Worm (Caenorhabditis elegans): Measurements from ENCODE around the gene R07A4.3.

R07A4.3 gene

ce11 chrX:10769232-10769738, 15.8 kb downstream of the R07A4.3 start, which contains the start of gene sma-9:
Gene sma-9, plus strand, starts transcription at chrX:10769282.
- TF ChIP-seq fos-1 (tag; optimal IDR thresholded peaks at IDR 0.05) (no peak), lin-11 (tag; optimal IDR thresholded peaks at IDR 0.05) (no peak), aly-2 (tag; optimal IDR thresholded peaks at IDR 0.05) (no peak), mab-5 (tag; optimal IDR thresholded peaks at IDR 0.05) (no peak), nhr-11 (tag; optimal IDR thresholded peaks at IDR 0.05) (no peak), nhr-77 (tag; optimal IDR thresholded peaks at IDR 0.05) (no peak), snpc-4 (tag; optimal IDR thresholded peaks at IDR 0.05) (no peak), zag-1 (tag; optimal IDR thresholded peaks at IDR 0.05) (no peak), lsy-2 (tag; optimal IDR thresholded peaks at IDR 0.05) (no peak), unc-62 (GFP tag; optimal IDR thresholded peaks at IDR 0.05) (no peak), gmeb-1 (tag; optimal IDR thresholded peaks at IDR 0.05) (no peak), nhr-237 (tag; optimal IDR thresholded peaks at IDR 0.05) (no peak), lin-13 (GFP tag; optimal IDR thresholded peaks at IDR 0.05) (no peak), elt-1 (tag; optimal IDR thresholded peaks at IDR 0.05) (peak; percentile 84), nhr-25 (tag; optimal IDR thresholded peaks at IDR 0.05) (peak; percentile 69), sma-9 (GFP tag; optimal IDR thresholded peaks at IDR 0.05) (peak; percentile 91), sma-9 (tag; optimal IDR thresholded peaks at IDR 0.05) (no peak), ama-1 (optimal IDR thresholded peaks at IDR 0.05) (no peak), egl-27 (tag; optimal IDR thresholded peaks at IDR 0.05) (no peak), peb-1 (tag; optimal IDR thresholded peaks at IDR 0.05) (no peak), ceh-16 (tag; optimal IDR thresholded peaks at IDR 0.05) (peak; percentile 45), nhr-23 (tag; optimal IDR thresholded peaks at IDR 0.05) (peak; percentile 75), skn-1 (tag; optimal IDR thresholded peaks at IDR 0.05) (no peak)

DNA sequence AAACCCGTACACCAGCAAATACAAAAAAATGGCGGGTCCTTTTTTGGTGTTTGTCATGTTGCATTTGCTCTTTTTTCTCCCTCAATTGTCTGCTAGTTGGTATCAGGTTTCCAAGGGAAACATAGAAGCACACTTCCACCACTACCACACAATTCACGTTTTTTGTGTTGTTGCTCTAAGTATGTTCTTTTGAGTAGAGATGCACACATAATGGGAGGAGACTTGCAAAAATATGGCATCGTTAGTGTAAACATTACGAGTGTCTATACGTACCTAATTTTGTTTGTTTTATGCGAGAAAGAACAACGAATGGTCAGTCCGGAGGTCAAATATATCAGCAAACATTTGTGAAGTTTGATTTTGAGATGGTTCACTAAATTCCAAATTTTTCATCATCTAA, 16.5 kb downstream of the R07A4.3 start:
- TF ChIP-seq sma-9 (GFP tag; optimal IDR thresholded peaks at IDR 0.05) (peak; percentile 54), sma-9 (tag; optimal IDR thresholded peaks at IDR 0.05) (no peak), skn-1 (tag; optimal IDR thresholded peaks at IDR 0.05) (no peak), ztf-1 (GFP tag; conservative IDR thresholded peaks at IDR 0.05) (no peak), sma-3 (GFP tag; optimal IDR thresholded peaks at IDR 0.05) (no peak), snpc-4 (tag; optimal IDR thresholded peaks at IDR 0.05) (no peak), C34F6.9 (tag; optimal IDR thresholded peaks at IDR 0.05) (no peak), F13H6.1 (tag; optimal IDR thresholded peaks at IDR 0.05) (peak; percentile 20), nhr-11 (tag; optimal IDR thresholded peaks at IDR 0.05) (no peak), blmp-1 (tag; optimal IDR thresholded peaks at IDR 0.05; ENCODE audit: insufficient read depth) (no peak), nhr-23 (tag; optimal IDR thresholded peaks at IDR 0.05) (no peak), nhr-12 (tag; optimal IDR thresholded peaks at IDR 0.05) (no peak)

- peak; percentile 62 for TF ChIP-seq gmeb-1 (tag; optimal IDR thresholded peaks at IDR 0.05)
- TF ChIP-seq nhr-10 (tag; optimal IDR thresholded peaks at IDR 0.05), result no peak
- TF ChIP-seq egl-27 (tag; optimal IDR thresholded peaks at IDR 0.05), result peak; percentile 89
- TF ChIP-seq nhr-25 (tag; optimal IDR thresholded peaks at IDR 0.05), result peak; percentile 84
- no peak for TF ChIP-seq ztf-11 (tag; optimal IDR thresholded peaks at IDR 0.05)
- TF ChIP-seq unc-39 (tag; optimal IDR thresholded peaks at IDR 0.05), result no peak
- no peak for TF ChIP-seq peb-1 (tag; optimal IDR thresholded peaks at IDR 0.05)
- TF ChIP-seq Y55F3AM.14 (GFP tag; optimal IDR thresholded peaks at IDR 0.05), result peak; percentile 89
- peak; percentile 95 for TF ChIP-seq C34F6.9 (tag; optimal IDR thresholded peaks at IDR 0.05)
- TF ChIP-seq ceh-16 (tag; optimal IDR thresholded peaks at IDR 0.05), result no peak
- TF ChIP-seq mab-5 (tag; optimal IDR thresholded peaks at IDR 0.05), result peak; percentile 87
- no peak for TF ChIP-seq nhr-237 (tag; optimal IDR thresholded peaks at IDR 0.05)
- peak; percentile 56 for TF ChIP-seq fos-1 (tag; optimal IDR thresholded peaks at IDR 0.05)
- no peak for TF ChIP-seq R02D3.7 (tag; optimal IDR thresholded peaks at IDR 0.05)
- TF ChIP-seq nhr-6 (tag; optimal IDR thresholded peaks at IDR 0.05), result peak; percentile 83
- TF ChIP-seq nhr-129 (tag; optimal IDR thresholded peaks at IDR 0.05), result peak; percentile 90
- no peak for TF ChIP-seq mbf-1 (tag; optimal IDR thresholded peaks at IDR 0.05)
- no peak for TF ChIP-seq dmd-4 (tag; optimal IDR thresholded peaks at IDR 0.05)
- peak; percentile 90 for TF ChIP-seq crh-2 (tag; optimal IDR thresholded peaks at IDR 0.05)
- TF ChIP-seq snpc-4 (tag; optimal IDR thresholded peaks at IDR 0.05), result peak; percentile 55
- TF ChIP-seq skn-1 (tag; optimal IDR thresholded peaks at IDR 0.05), result no peak
- peak; percentile 66 for TF ChIP-seq ztf-4 (tag; optimal IDR thresholded peaks at IDR 0.05)
- no peak for TF ChIP-seq aly-2 (tag; optimal IDR thresholded peaks at IDR 0.05)
- no peak for TF ChIP-seq unc-62 (GFP tag; optimal IDR thresholded peaks at IDR 0.05)
- no peak for TF ChIP-seq nhr-77 (tag; optimal IDR thresholded peaks at IDR 0.05)
- TF ChIP-seq mdl-1 (tag; optimal IDR thresholded peaks at IDR 0.05), result peak; percentile 30 to 79
- TF ChIP-seq ama-1 (optimal IDR thresholded peaks at IDR 0.05), result peak; percentile 59
- TF ChIP-seq ZK546.5 (tag; optimal IDR thresholded peaks at IDR 0.05), result no peak
- peak; percentile 22 for TF ChIP-seq nhr-11 (tag; optimal IDR thresholded peaks at IDR 0.05)
- peak; percentile 86 for TF ChIP-seq nhr-21 (tag; optimal IDR thresholded peaks at IDR 0.05)
- TF ChIP-seq sem-4 (tag; optimal IDR thresholded peaks at IDR 0.05), result peak; percentile 96
- peak; percentile 87 for TF ChIP-seq sma-3 (GFP tag; optimal IDR thresholded peaks at IDR 0.05)
- peak; percentile 46 for TF ChIP-seq lin-39 (tag; optimal IDR thresholded peaks at IDR 0.05)
- TF ChIP-seq lin-11 (tag; optimal IDR thresholded peaks at IDR 0.05), result peak; percentile 33
- peak; percentile 40 to 90 for TF ChIP-seq lsy-2 (tag; optimal IDR thresholded peaks at IDR 0.05)
- peak; percentile 86 for TF ChIP-seq unc-55 (GFP tag; optimal IDR thresholded peaks at IDR 0.05)
- no peak for TF ChIP-seq ceh-82 (tag; optimal IDR thresholded peaks at IDR 0.05)
- peak; percentile 95 for TF ChIP-seq blmp-1 (tag; optimal IDR thresholded peaks at IDR 0.05; ENCODE audit: insufficient read depth)
- TF ChIP-seq lin-13 (GFP tag; optimal IDR thresholded peaks at IDR 0.05), result peak; percentile 64
These were observed 17.5 kb downstream of the R07A4.3 start for ce11 chrX:10770988-10771496.

All from whole organism, L2 larva.